Fruit fly (Drosophila melanogaster) whole organism, embryonic: ENCODE data around the gene tsl.

ENCODE experiments used
- Antp ChIP-seq: fragments of 200-800 bp; sonication (Bioruptor generic); optimal IDR thresholded peaks from 3 replicates; lab custom pipeline; 2016; ENCODE audit warnings: missing biosample characterization, missing genetic modification characterization
- Awh ChIP-seq: fragments of 200-800 bp; sonication (Bioruptor generic); IDR thresholded peaks from 2 replicates; pipeline ENCODE4, ENCODE4 v1.3.6; 2022; ENCODE audit warnings: missing biosample characterization, missing genetic modification characterization
- B-H1 ChIP-seq: fragments of 200-800 bp; sonication (Bioruptor generic); IDR thresholded peaks from 3 replicates; pipeline ENCODE4 v1.3.6; 2022; ENCODE audit warnings: missing biosample characterization, missing genetic modification characterization
- CG10979 ChIP-seq: fragments of 200-800 bp; sonication (Bioruptor generic); optimal IDR thresholded peaks from 2 replicates; lab custom pipeline; 2018; ENCODE audit warnings: missing biosample characterization, mild to moderate bottlenecking, missing genetic modification characterization, moderate library complexity
- CG12219 ChIP-seq: fragments of 200-800 bp; sonication (Bioruptor generic); optimal IDR thresholded peaks from 3 replicates; lab custom pipeline; 2018; ENCODE audit warnings: missing biosample characterization, mild to moderate bottlenecking, missing genetic modification characterization
- CG15011 ChIP-seq: fragments of 200-800 bp; sonication (Bioruptor generic); optimal IDR thresholded peaks from 3 replicates; lab custom pipeline; 2018; ENCODE audit warnings: missing biosample characterization, mild to moderate bottlenecking, missing genetic modification characterization
- CG16863 ChIP-seq: fragments of 200-800 bp; sonication (Bioruptor generic); optimal IDR thresholded peaks from 3 replicates; lab custom pipeline; 2016; ENCODE audit warnings: missing biosample characterization, missing genetic modification characterization
- CG17802 ChIP-seq: fragments of 200-800 bp; sonication (Bioruptor generic); optimal IDR thresholded peaks from 2 replicates; lab custom pipeline; 2018; ENCODE audit warnings: missing biosample characterization, mild to moderate bottlenecking, missing genetic modification characterization, moderate library complexity
- CG18262 ChIP-seq: fragments of 200-800 bp; optimal IDR thresholded peaks from 3 replicates; lab custom pipeline; 2019; ENCODE audit warnings: missing biosample characterization, mild to moderate bottlenecking, missing genetic modification characterization, moderate library complexity
- CG31224 ChIP-seq: fragments of 200-800 bp; sonication (Bioruptor generic); IDR thresholded peaks from 2 replicates; pipeline ENCODE4 v1.3.6; 2022; ENCODE audit warnings: missing biosample characterization, missing genetic modification characterization
- CG31365 ChIP-seq: fragments of 200-800 bp; sonication (Bioruptor generic); optimal IDR thresholded peaks from 2 replicates; lab custom pipeline; 2018; ENCODE audit warnings: missing biosample characterization, mild to moderate bottlenecking, missing genetic modification characterization
- CG33213 ChIP-seq: fragments of 200-800 bp; sonication (Bioruptor generic); optimal IDR thresholded peaks from 3 replicates; lab custom pipeline; 2016; ENCODE audit warnings: missing biosample characterization, missing genetic modification characterization
- CG4360 ChIP-seq: fragments of 200-800 bp; sonication (Bioruptor generic); IDR thresholded peaks from 2 replicates; pipeline ENCODE4 v1.3.6; 2022; ENCODE audit warnings: missing biosample characterization, missing genetic modification characterization
- CG4730 ChIP-seq: fragments of 200-800 bp; sonication (Bioruptor generic); IDR thresholded peaks from 2 replicates; pipeline ENCODE4 v1.3.6; 2022; ENCODE audit warnings: missing biosample characterization, missing genetic modification characterization
- CG6683 ChIP-seq: fragments of 200-800 bp; sonication (Bioruptor generic); optimal IDR thresholded peaks from 2 replicates; lab custom pipeline; 2017; ENCODE audit warnings: missing biosample characterization, mild to moderate bottlenecking, missing genetic modification characterization, missing genetic modification reagents
- CG8281 ChIP-seq: fragments of 200-800 bp; sonication (Bioruptor generic); optimal IDR thresholded peaks from 2 replicates; lab custom pipeline; 2018; ENCODE audit warnings: missing biosample characterization, mild to moderate bottlenecking, missing genetic modification characterization, moderate library complexity
- CG8924 ChIP-seq: fragments of 200-800 bp; optimal IDR thresholded peaks from 3 replicates; lab custom pipeline; 2019; ENCODE audit warnings: missing biosample characterization, mild to moderate bottlenecking, missing genetic modification characterization, moderate library complexity
- CG9609 ChIP-seq: fragments of 200-800 bp; sonication (Bioruptor generic); optimal IDR thresholded peaks from 3 replicates; lab custom pipeline; 2016; ENCODE audit warnings: missing biosample characterization, missing genetic modification characterization
- CTCF ChIP-seq: fragments of 200-800 bp; sonication (Bioruptor generic); optimal IDR thresholded peaks from 2 replicates; lab custom pipeline; 2017; ENCODE audit warnings: missing biosample characterization, mild to moderate bottlenecking, missing genetic modification characterization, moderate library complexity
- Camta ChIP-seq: fragments of 200-800 bp; sonication (Bioruptor generic); optimal IDR thresholded peaks from 2 replicates; lab custom pipeline; 2016; ENCODE audit warnings: missing biosample characterization, missing genetic modification characterization
- CrebB ChIP-seq: fragments of 200-800 bp; sonication (Bioruptor generic); optimal IDR thresholded peaks from 3 replicates; lab custom pipeline; 2018; ENCODE audit warnings: missing biosample characterization, mild to moderate bottlenecking, missing genetic modification characterization
- H2.0 ChIP-seq: fragments of 200-800 bp; sonication (Bioruptor generic); IDR thresholded peaks from 2 replicates; pipeline ENCODE4 v1.3.6; 2022; ENCODE audit warnings: missing biosample characterization, missing genetic modification characterization
- HLH54F ChIP-seq: fragments of 200-800 bp; sonication (Bioruptor generic); optimal IDR thresholded peaks from 3 replicates; lab custom pipeline; 2016; ENCODE audit warnings: missing biosample characterization, missing genetic modification characterization
- Hmr ChIP-seq: fragments of 200-800 bp; sonication (Bioruptor generic); optimal IDR thresholded peaks from 3 replicates; lab custom pipeline; 2017; ENCODE audit warnings: mild to moderate bottlenecking, missing biosample characterization, missing genetic modification reagents, missing genetic modification characterization
- Hr3 ChIP-seq: fragments of 200-800 bp; sonication (Bioruptor generic); optimal IDR thresholded peaks from 3 replicates; lab custom pipeline; 2016; ENCODE audit warnings: missing biosample characterization, missing genetic modification characterization
- NC2α ChIP-seq: fragments of 200-800 bp; sonication (Bioruptor generic); optimal IDR thresholded peaks from 2 replicates; lab custom pipeline; 2016; ENCODE audit warnings: missing biosample characterization, missing genetic modification characterization
- NC2β ChIP-seq: fragments of 200-800 bp; sonication (Bioruptor generic); optimal IDR thresholded peaks from 2 replicates; lab custom pipeline; 2016; ENCODE audit warnings: missing biosample characterization, missing genetic modification characterization
- Neu2 ChIP-seq: fragments of 200-800 bp; sonication (Bioruptor generic); optimal IDR thresholded peaks from 3 replicates; lab custom pipeline; 2016; ENCODE audit warnings: missing biosample characterization, missing genetic modification characterization, borderline replicate concordance
- Oli ChIP-seq: fragments of 200-800 bp; sonication (Bioruptor generic); optimal IDR thresholded peaks from 2 replicates; lab custom pipeline; 2018; ENCODE audit warnings: missing biosample characterization, mild to moderate bottlenecking, missing genetic modification characterization, moderate library complexity
- Pdp1 ChIP-seq, 2 experiments: fragments of 200-800 bp; sonication (Bioruptor generic); optimal IDR thresholded peaks; 3 replicates each; lab custom pipeline; 2016; ENCODE audit warnings: missing biosample characterization in 2 of 2, missing genetic modification characterization in 2 of 2, mild to moderate bottlenecking in 1 of 2, moderate library complexity in 1 of 2
- Scr ChIP-seq: fragments of 200-800 bp; sonication (Bioruptor generic); IDR thresholded peaks from 2 replicates; pipeline ENCODE4 v1.3.6; 2022; ENCODE audit warnings: missing biosample characterization, missing genetic modification characterization; ENCODE audit not compliant: partially characterized antibody
- Sry-β ChIP-seq: fragments of 200-800 bp; sonication (Bioruptor generic); optimal IDR thresholded peaks from 2 replicates; lab custom pipeline; 2018; ENCODE audit warnings: missing biosample characterization, mild to moderate bottlenecking, missing genetic modification characterization, moderate library complexity
- Stat92E ChIP-seq, 3 experiments: fragments of >200 bp in 2 of 3; fragments of 200-800 bp in 1 of 3; sonication (Bioruptor generic) in 1 of 3; optimal IDR thresholded peaks; 2 replicates each; lab custom pipeline; 2017 to 2019; ENCODE audit warnings: missing biosample characterization in 3 of 3, missing genetic modification characterization in 3 of 3, mild to moderate bottlenecking in 1 of 3, moderate library complexity in 1 of 3
- bbx ChIP-seq: fragments of 200-800 bp; sonication (Bioruptor generic); IDR thresholded peaks from 2 replicates; pipeline ENCODE4 v1.3.6; 2022; ENCODE audit warnings: missing biosample characterization, missing genetic modification characterization; ENCODE audit not compliant: partially characterized antibody
- br ChIP-seq: fragments of >200 bp; optimal IDR thresholded peaks from 2 replicates; lab custom pipeline; 2017
- cato ChIP-seq: fragments of 200-800 bp; sonication (Bioruptor generic); optimal IDR thresholded peaks from 2 replicates; lab custom pipeline; 2016; ENCODE audit warnings: missing biosample characterization, missing genetic modification characterization, borderline replicate concordance
- gfzf ChIP-seq: fragments of 200-800 bp; sonication (Bioruptor generic); optimal IDR thresholded peaks from 2 replicates; lab custom pipeline; 2016; ENCODE audit warnings: missing biosample characterization, mild to moderate bottlenecking, missing genetic modification characterization, moderate library complexity
- grau ChIP-seq: fragments of 200-800 bp; optimal IDR thresholded peaks from 3 replicates; lab custom pipeline; 2019; ENCODE audit warnings: missing biosample characterization, mild to moderate bottlenecking, missing genetic modification characterization, moderate library complexity
- gsb-n ChIP-seq: fragments of 200-800 bp; sonication (Bioruptor generic); optimal IDR thresholded peaks from 3 replicates; lab custom pipeline; 2018; ENCODE audit warnings: missing biosample characterization, mild to moderate bottlenecking, missing genetic modification characterization
- h ChIP-seq: fragments of >200 bp; optimal IDR thresholded peaks from 2 replicates; lab custom pipeline; 2017
- otp ChIP-seq: fragments of 200-800 bp; sonication (Bioruptor generic); IDR thresholded peaks from 3 replicates; pipeline ENCODE4, ENCODE4 v1.3.6; 2022; ENCODE audit warnings: missing biosample characterization, missing genetic modification characterization
- p53 ChIP-seq: fragments of 200-800 bp; sonication (Bioruptor generic); optimal IDR thresholded peaks from 2 replicates; lab custom pipeline; 2016; ENCODE audit warnings: missing biosample characterization, missing genetic modification characterization
- pb ChIP-seq: fragments of 200-800 bp; sonication (Bioruptor generic); optimal IDR thresholded peaks from 3 replicates; lab custom pipeline; 2016; ENCODE audit warnings: missing biosample characterization, missing genetic modification characterization
- psq ChIP-seq: fragments of 200-800 bp; sonication (Bioruptor generic); optimal IDR thresholded peaks from 2 replicates; lab custom pipeline; 2017; ENCODE audit warnings: missing biosample characterization, missing genetic modification characterization
- schlank ChIP-seq: fragments of 200-800 bp; sonication (Bioruptor generic); optimal IDR thresholded peaks from 2 replicates; lab custom pipeline; 2018; ENCODE audit warnings: missing biosample characterization, mild to moderate bottlenecking, missing genetic modification characterization
- sisA ChIP-seq: fragments of 200-800 bp; sonication (Bioruptor generic); IDR thresholded peaks from 2 replicates; pipeline ENCODE4 v1.3.6; 2022; ENCODE audit warnings: missing biosample characterization, missing genetic modification characterization
- so ChIP-seq: fragments of 200-800 bp; sonication (Bioruptor generic); IDR thresholded peaks from 3 replicates; pipeline ENCODE4 v1.3.6; 2022; ENCODE audit warnings: missing biosample characterization, missing genetic modification characterization
- sqz ChIP-seq: fragments of 200-800 bp; sonication (Bioruptor generic); optimal IDR thresholded peaks from 3 replicates; lab custom pipeline; 2018; ENCODE audit warnings: missing biosample characterization, mild to moderate bottlenecking, missing genetic modification characterization
- tna ChIP-seq: fragments of 200-800 bp; sonication (Bioruptor generic); IDR thresholded peaks from 2 replicates; pipeline ENCODE4 v1.3.6; 2022; ENCODE audit warnings: missing biosample characterization, missing genetic modification characterization; ENCODE audit not compliant: partially characterized antibody
- unc-4 ChIP-seq: fragments of 200-800 bp; sonication (Bioruptor generic); IDR thresholded peaks from 2 replicates; pipeline ENCODE4 v1.3.6; 2022; ENCODE audit warnings: missing biosample characterization, missing genetic modification characterization; ENCODE audit not compliant: partially characterized antibody
- unpg ChIP-seq: fragments of 200-800 bp; sonication (Bioruptor generic); optimal IDR thresholded peaks from 3 replicates; lab custom pipeline; 2018; ENCODE audit warnings: missing biosample characterization, mild to moderate bottlenecking, missing genetic modification characterization, moderate library complexity

Gene tsl

dm6 chr3R:21828040-21828526 lies 45.7 kb upstream of the tsl start (continued):
- TF ChIP-seq CG18262 (peak; percentile 92), p53 (peak; percentile 34), psq (GFP tag; lab: Kevin White, UChicago) (no peak), B-H1 (GFP tag; lab: Robert Waterston, UW) (no peak), tna (GFP tag; lab: Robert Waterston, UW) (no peak), h (lab: Kevin White, UChicago) (no peak), sqz (GFP tag; lab: Kevin White, UChicago) (peak; percentile 50), CG12219 (peak; percentile 70), sisA (GFP tag; lab: Robert Waterston, UW) (peak; percentile 75), Awh (GFP tag; lab: Robert Waterston, UW) (peak; percentile 83), bbx (GFP tag; lab: Robert Waterston, UW) (peak; percentile 18; the same call in 1 of the 2 replicates), unc-4 (GFP tag; lab: Robert Waterston, UW) (no peak), Pdp1 (GFP tag; optimal IDR thresholded peaks at IDR 0.05; lab: Kevin White, UChicago) (peak; percentile 40 to 67), CG16863 (peak; percentile 90), CrebB (peak; percentile 29), CG4360 (GFP tag; lab: Robert Waterston, UW) (peak; percentile 40), br (lab: Kevin White, UChicago) (no peak), otp (GFP tag; lab: Robert Waterston, UW) (peak; percentile 88), Antp (GFP tag; lab: Kevin White, UChicago) (peak; percentile 5), Oli (peak; percentile 82), CG31224 (GFP tag; lab: Robert Waterston, UW) (peak; percentile 24; the same call in 1 of the 2 replicates), CG6683 (no peak), Neu2 (GFP tag; lab: Kevin White, UChicago) (no peak), Sry-β (GFP tag; lab: Kevin White, UChicago) (no peak), CG8281 (tag; lab: Kevin White, UChicago) (peak; percentile 24), CG9609 (GFP tag; lab: Kevin White, UChicago) (peak; percentile 78), NC2β (GFP tag; lab: Kevin White, UChicago) (peak; percentile 85), CG15011 (GFP tag; lab: Kevin White, UChicago) (no peak), Camta (GFP tag; lab: Kevin White, UChicago) (peak; percentile 63), Stat92E (GFP tag; optimal IDR thresholded peaks at IDR 0.05; lab: Kevin White, UChicago) (peak in 1 of 3 experiments; percentile 69), CG8924 (tag; lab: Kevin White, UChicago) (peak; percentile 73), CG4730 (GFP tag; lab: Robert Waterston, UW) (peak; percentile 72), H2.0 (GFP tag; lab: Robert Waterston, UW) (peak; percentile 78), Scr (GFP tag; lab: Robert Waterston, UW) (no peak), CG33213 (GFP tag; lab: Kevin White, UChicago) (peak; percentile 55), cato (GFP tag; lab: Kevin White, UChicago) (peak; percentile 71), Hmr (no peak), unpg (GFP tag; lab: Kevin White, UChicago) (peak; percentile 76), schlank (tag; lab: Kevin White, UChicago) (no peak), gfzf (no peak), HLH54F (GFP tag; lab: Kevin White, UChicago) (peak; percentile 48), CG31365 (peak; percentile 7), CG17802 (peak; percentile 49), NC2α (GFP tag; lab: Kevin White, UChicago) (peak; percentile 77), grau (peak; percentile 77), CG10979 (peak; percentile 90), CTCF (GFP tag; lab: Kevin White, UChicago) (peak; percentile 0), pb (peak; percentile 46), gsb-n (tag; lab: Kevin White, UChicago) (peak; percentile 84), Hr3 (GFP tag; lab: Kevin White, UChicago) (peak; percentile 78), so (GFP tag; lab: Robert Waterston, UW) (peak; percentile 45; the same call in 1 of the 3 replicates)
